Fruit fly (Drosophila melanogaster): ENCODE measurements around the gene Taf10.

Taf10 gene

DNA sequence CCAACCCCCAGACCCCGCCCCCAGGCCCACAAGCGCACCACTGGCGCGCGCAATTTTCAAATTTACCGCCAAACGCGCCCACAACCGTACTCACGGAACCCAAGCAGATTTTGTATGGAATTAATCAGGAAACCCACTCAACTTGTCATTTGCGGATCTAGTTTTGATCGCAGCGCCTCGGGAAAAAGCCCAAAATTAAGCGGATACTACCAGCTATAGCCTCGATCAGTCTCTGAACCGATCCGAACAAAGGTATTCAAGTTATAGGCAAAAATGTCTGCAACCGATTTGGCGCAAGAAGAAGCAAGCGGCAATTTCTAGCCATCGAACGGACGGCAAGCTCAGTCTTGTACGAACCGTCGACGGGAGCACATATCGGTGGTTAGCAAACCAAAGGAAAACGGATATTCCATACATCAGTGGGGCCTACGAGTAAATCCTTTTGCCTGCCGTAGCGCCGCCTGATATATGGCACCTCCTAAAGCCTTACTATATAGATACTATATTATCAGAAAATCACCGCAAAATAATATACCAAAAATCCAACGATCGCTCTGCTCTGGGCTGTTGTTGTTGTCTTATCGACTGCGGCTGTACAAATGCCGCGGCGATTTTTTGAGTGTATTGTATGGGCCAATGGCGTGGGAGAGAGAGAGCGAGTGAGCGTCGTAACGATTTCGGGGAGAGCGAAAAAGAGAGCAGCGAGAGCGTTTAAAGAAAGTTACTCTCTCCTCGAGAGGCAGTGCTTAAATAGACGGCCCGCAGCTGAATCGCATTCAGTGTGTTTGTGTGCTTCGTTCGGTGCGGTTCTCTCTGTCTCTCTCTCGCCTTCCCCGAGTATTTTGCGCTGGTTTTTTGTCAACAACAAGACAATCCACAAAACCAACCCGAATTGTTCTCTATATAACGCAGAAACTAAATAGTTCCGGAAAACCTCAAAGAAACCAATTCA, 15.0 kb upstream of the Taf10 start, which contains the start of gene Pgk:
Pgk (minus strand) TSS at position 609 of the 952 bp plus-strand sequence.
- peak; percentile 82 for TF ChIP-seq CG7101 (tag; optimal IDR thresholded peaks at IDR 0.05)
- TF ChIP-seq CG33017 (tag; optimal IDR thresholded peaks at IDR 0.05), result peak; percentile 90
- peak; percentile 83 for TF ChIP-seq Hr96 (GFP tag; optimal IDR thresholded peaks at IDR 0.05)
- peak; percentile 49 for TF ChIP-seq CG1620 (GFP tag; optimal IDR thresholded peaks at IDR 0.05)
- no peak for TF ChIP-seq cnc (optimal IDR thresholded peaks at IDR 0.05)
- TF ChIP-seq kay (GFP tag; ENCODE audit: borderline replicate concordance), result peak; percentile 62
- peak; percentile 78 for TF ChIP-seq Mnt (GFP tag; optimal IDR thresholded peaks at IDR 0.05)
- TF ChIP-seq tj (GFP tag; optimal IDR thresholded peaks at IDR 0.05), result peak; percentile 45
- TF ChIP-seq CG7045 (GFP tag; optimal IDR thresholded peaks at IDR 0.05), result peak; percentile 75
- TF ChIP-seq pad (GFP tag; optimal IDR thresholded peaks at IDR 0.05), result peak; percentile 4
- TF ChIP-seq CG12768 (GFP tag; optimal IDR thresholded peaks at IDR 0.05), result peak; percentile 89
- no peak for TF ChIP-seq toe (GFP tag; optimal IDR thresholded peaks at IDR 0.05)
- peak; percentile 82 for TF ChIP-seq cic (GFP tag; optimal IDR thresholded peaks at IDR 0.05)
- TF ChIP-seq CG11617 (GFP tag; optimal IDR thresholded peaks at IDR 0.05), result peak; percentile 79
- TF ChIP-seq CG14711 (tag; optimal IDR thresholded peaks at IDR 0.05), result peak; percentile 71
- peak; percentile 85 for TF ChIP-seq CG5204 (GFP tag; optimal IDR thresholded peaks at IDR 0.05)
- TF ChIP-seq Crg-1 (GFP tag; optimal IDR thresholded peaks at IDR 0.05), result peak; percentile 51
- TF ChIP-seq bab1 (GFP tag; optimal IDR thresholded peaks at IDR 0.05), result peak; percentile 73
- TF ChIP-seq Clk (GFP tag; optimal IDR thresholded peaks at IDR 0.05), result no peak
- TF ChIP-seq ovo (GFP tag; optimal IDR thresholded peaks at IDR 0.05), result peak; percentile 70

- TF ChIP-seq bab1 (GFP tag; optimal IDR thresholded peaks at IDR 0.05) (no peak), Crg-1 (GFP tag; optimal IDR thresholded peaks at IDR 0.05) (no peak), cic (GFP tag; optimal IDR thresholded peaks at IDR 0.05) (peak; percentile 79), cnc (optimal IDR thresholded peaks at IDR 0.05) (no peak), CG11617 (GFP tag; optimal IDR thresholded peaks at IDR 0.05) (no peak), pad (GFP tag; optimal IDR thresholded peaks at IDR 0.05) (no peak), CG33017 (tag; optimal IDR thresholded peaks at IDR 0.05) (no peak), ovo (GFP tag; optimal IDR thresholded peaks at IDR 0.05) (peak; percentile 21), tj (GFP tag; optimal IDR thresholded peaks at IDR 0.05) (peak; percentile 61), kay (GFP tag; ENCODE audit: borderline replicate concordance) (no peak)
Observed at dm6 chr2L:2753789-2754436, 13.8 kb upstream of the Taf10 start.

dm6 chr2L:2754437-2755322, 13.0 kb upstream of the Taf10 start:
- TF ChIP-seq CG12768 (GFP tag; optimal IDR thresholded peaks at IDR 0.05), result peak; percentile 89
- TF ChIP-seq CG11617 (GFP tag; optimal IDR thresholded peaks at IDR 0.05), result peak; percentile 88
- peak; percentile 3 for TF ChIP-seq tj (GFP tag; optimal IDR thresholded peaks at IDR 0.05)
- no peak for TF ChIP-seq cnc (optimal IDR thresholded peaks at IDR 0.05)
- peak; percentile 77 for TF ChIP-seq Clk (GFP tag; optimal IDR thresholded peaks at IDR 0.05)
- no peak for TF ChIP-seq cic (GFP tag; optimal IDR thresholded peaks at IDR 0.05)
- TF ChIP-seq Mnt (GFP tag; optimal IDR thresholded peaks at IDR 0.05), result peak; percentile 56
- TF ChIP-seq ovo (GFP tag; optimal IDR thresholded peaks at IDR 0.05), result peak; percentile 34
- peak; percentile 41 for TF ChIP-seq Crg-1 (GFP tag; optimal IDR thresholded peaks at IDR 0.05)
- peak; percentile 90 for TF ChIP-seq CG33017 (tag; optimal IDR thresholded peaks at IDR 0.05)
- peak; percentile 82 for TF ChIP-seq CG7101 (tag; optimal IDR thresholded peaks at IDR 0.05)
- TF ChIP-seq bab1 (GFP tag; optimal IDR thresholded peaks at IDR 0.05), result peak; percentile 42
- no peak for TF ChIP-seq CG1620 (GFP tag; optimal IDR thresholded peaks at IDR 0.05)
- no peak for TF ChIP-seq CG5204 (GFP tag; optimal IDR thresholded peaks at IDR 0.05)
- peak; percentile 70 for TF ChIP-seq toe (GFP tag; optimal IDR thresholded peaks at IDR 0.05)
- TF ChIP-seq pad (GFP tag; optimal IDR thresholded peaks at IDR 0.05), result peak; percentile 66
- peak; percentile 92 for TF ChIP-seq CG7045 (GFP tag; optimal IDR thresholded peaks at IDR 0.05)
- TF ChIP-seq CG14711 (tag; optimal IDR thresholded peaks at IDR 0.05), result peak; percentile 77
- TF ChIP-seq Hr96 (GFP tag; optimal IDR thresholded peaks at IDR 0.05), result peak; percentile 79
- peak; percentile 93 for TF ChIP-seq kay (GFP tag; ENCODE audit: borderline replicate concordance)

DNA sequence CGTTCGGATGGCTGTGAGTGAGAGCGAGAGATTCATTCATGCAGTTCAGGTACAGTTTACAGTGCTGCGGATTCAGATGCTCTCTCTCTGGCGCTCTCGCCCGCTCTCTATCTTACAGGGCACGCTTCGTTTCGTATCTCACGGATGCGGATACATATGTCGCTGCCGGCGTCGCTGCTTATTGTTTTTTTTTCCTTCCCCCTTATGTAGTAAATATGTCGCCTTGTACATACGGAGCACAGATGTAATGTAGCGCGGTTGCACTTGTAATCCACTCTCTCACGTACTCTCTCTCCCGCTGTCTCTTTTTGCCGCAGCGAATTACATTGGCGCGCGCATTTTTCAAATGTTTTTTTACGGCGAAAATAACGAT, 12.4 kb upstream of the Taf10 start:
- peak; percentile 76 for TF ChIP-seq Mnt (GFP tag; optimal IDR thresholded peaks at IDR 0.05)
- TF ChIP-seq cic (GFP tag; optimal IDR thresholded peaks at IDR 0.05), result peak; percentile 93
- TF ChIP-seq ovo (GFP tag; optimal IDR thresholded peaks at IDR 0.05), result no peak

dm6 chr2L:2757930-2758556, 9.6 kb upstream of the Taf10 start:
- TF ChIP-seq cic (GFP tag; optimal IDR thresholded peaks at IDR 0.05), result no peak
- TF ChIP-seq Mnt (GFP tag; optimal IDR thresholded peaks at IDR 0.05), result no peak
- TF ChIP-seq CG7101 (tag; optimal IDR thresholded peaks at IDR 0.05), result no peak
- TF ChIP-seq toe (GFP tag; optimal IDR thresholded peaks at IDR 0.05), result no peak
- TF ChIP-seq CG33017 (tag; optimal IDR thresholded peaks at IDR 0.05), result no peak

Data from whole organism, adult.